Fruit fly (Drosophila melanogaster) whole organism, prepupa: ENCODE results near the gene CG14411.

Experiments
- CG3919 ChIP-seq: fragments of 200-800 bp; sonication (Bioruptor generic); optimal IDR thresholded peaks from 3 replicates; lab custom pipeline; 2016; ENCODE audit warnings: missing biosample characterization, missing genetic modification characterization
- CG8119 ChIP-seq: fragments of 200-800 bp; sonication (Bioruptor generic); IDR thresholded peaks from 3 replicates; pipeline ENCODE4 v1.3.6; 2022; ENCODE audit warnings: missing biosample characterization, missing genetic modification characterization
- Hr4 ChIP-seq: fragments of 200-800 bp; sonication (Bioruptor generic); optimal IDR thresholded peaks from 3 replicates; lab custom pipeline; 2016; ENCODE audit warnings: missing biosample characterization, missing genetic modification characterization
- achi ChIP-seq: fragments of 200-800 bp; sonication (Bioruptor generic); optimal IDR thresholded peaks from 3 replicates; lab custom pipeline; 2016; ENCODE audit warnings: missing biosample characterization, missing genetic modification characterization
- topi ChIP-seq: fragments of 200-800 bp; sonication (Bioruptor generic); optimal IDR thresholded peaks from 3 replicates; lab custom pipeline; 2016; ENCODE audit warnings: missing biosample characterization, missing genetic modification characterization

DNA sequence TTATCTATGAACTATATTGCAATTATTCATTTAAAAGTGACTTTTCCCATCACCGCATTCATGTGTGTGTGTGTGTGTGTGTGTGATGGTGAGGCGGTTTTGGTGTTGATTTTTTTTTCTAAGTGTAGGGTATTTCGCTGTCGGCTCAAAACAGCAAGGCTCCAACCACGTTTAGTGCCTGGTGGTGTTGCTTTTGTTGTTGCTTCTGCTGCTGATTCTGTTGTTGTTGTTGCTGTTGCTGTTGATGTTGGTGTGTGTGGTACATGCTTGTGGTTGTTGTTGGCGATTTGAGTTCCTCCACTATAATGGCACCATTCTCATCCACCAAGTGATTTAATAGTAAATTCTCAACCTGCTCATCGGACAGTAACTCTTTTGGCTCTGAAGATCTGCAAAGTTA, 4.8 kb upstream of the CG14411 start:
- TF ChIP-seq topi, result no peak
- TF ChIP-seq CG8119 (GFP tag; lab: Robert Waterston, UW), result no peak
- no peak for TF ChIP-seq achi
- no peak for TF ChIP-seq CG3919 (GFP tag; lab: Kevin White, UChicago)
- TF ChIP-seq Hr4 (GFP tag; lab: Kevin White, UChicago), result no peak
